Worm (Caenorhabditis elegans) whole organism, L4/young adult: Measurements from ENCODE around the gene F19G12.9.

Experiments used
- W03F9.2 ChIP-seq: fragments of 150-350 bp; optimal IDR thresholded peaks from 2 replicates; lab custom pipeline; 2014; ENCODE audit warnings: missing biosample characterization, missing genetic modification characterization
- him-1 ChIP-seq: sonication (generic microtip); optimal IDR thresholded peaks from 2 replicates; lab custom pipeline; 2016; ENCODE audit warnings: missing genotype, missing genetic modification reagents, missing genetic modification characterization, missing compliant biosample characterization

- no peak for TF ChIP-seq W03F9.2 (tag; lab: Kevin White, UChicago)
- TF ChIP-seq him-1 (tag; lab: Kevin White, UChicago) = no peak
Measured at ce11 chrX:1412844-1413243, 6.2 kb upstream of the F19G12.9 start, which contains the start of gene srh-19.
